Worm (Caenorhabditis elegans) whole organism, late embryonic: ENCODE data around the gene unc-112.

ENCODE experiments used
- ceh-48 ChIP-seq: sonication (generic microtip); optimal IDR thresholded peaks from 2 replicates; lab custom pipeline; 2016; ENCODE audit warnings: missing genetic modification characterization, inconsistent platforms, missing compliant biosample characterization
- madf-2 ChIP-seq: sonication (generic microtip); optimal IDR thresholded peaks from 2 replicates; lab custom pipeline; 2017; ENCODE audit warnings: missing genetic modification characterization, missing compliant biosample characterization
- rnt-1 ChIP-seq: sonication (generic microtip); optimal IDR thresholded peaks from 2 replicates; lab custom pipeline; 2016; ENCODE audit warnings: missing genetic modification characterization, missing compliant biosample characterization
- sox-4 ChIP-seq: sonication (generic microtip); optimal IDR thresholded peaks from 2 replicates; lab custom pipeline; 2017; ENCODE audit warnings: mild to moderate bottlenecking, missing genetic modification characterization, inconsistent platforms, missing compliant biosample characterization
- tbx-2 ChIP-seq: sonication (generic microtip); optimal IDR thresholded peaks from 2 replicates; lab custom pipeline; 2016; ENCODE audit warnings: missing genetic modification characterization, missing compliant biosample characterization

- TF ChIP-seq madf-2 (tag; lab: Kevin White, UChicago), result no peak
- TF ChIP-seq sox-4 (tag; lab: Kevin White, UChicago), result no peak
- no peak for TF ChIP-seq rnt-1 (tag; lab: Kevin White, UChicago)
- no peak for TF ChIP-seq ceh-48
- no peak for TF ChIP-seq tbx-2
These were observed 11.8 kb downstream of the unc-112 start, which contains the start of gene hsp-90 for ce11 chrV:14684359-14685312.
